Fruit fly (Drosophila melanogaster): ENCODE results near the gene CG4950.

The CG4950 gene

dm6 chr3L:16231857-16232256, 36.1 kb downstream of the CG4950 start, which contains the start of the genes PDCD-5 and MED10:
TSS of gene PDCD-5 (minus strand) at chr3L:16232038.
TSS of gene MED10 (plus strand) at chr3L:16232084.
- TF ChIP-seq CG8478 (optimal IDR thresholded peaks at IDR 0.05) (no peak), Dll (optimal IDR thresholded peaks at IDR 0.05) (no peak), usp (GFP tag; optimal IDR thresholded peaks at IDR 0.05) (no peak), EcR (GFP tag; optimal IDR thresholded peaks at IDR 0.05) (no peak), pan (optimal IDR thresholded peaks at IDR 0.05) (no peak), psq (optimal IDR thresholded peaks at IDR 0.05) (no peak)

DNA sequence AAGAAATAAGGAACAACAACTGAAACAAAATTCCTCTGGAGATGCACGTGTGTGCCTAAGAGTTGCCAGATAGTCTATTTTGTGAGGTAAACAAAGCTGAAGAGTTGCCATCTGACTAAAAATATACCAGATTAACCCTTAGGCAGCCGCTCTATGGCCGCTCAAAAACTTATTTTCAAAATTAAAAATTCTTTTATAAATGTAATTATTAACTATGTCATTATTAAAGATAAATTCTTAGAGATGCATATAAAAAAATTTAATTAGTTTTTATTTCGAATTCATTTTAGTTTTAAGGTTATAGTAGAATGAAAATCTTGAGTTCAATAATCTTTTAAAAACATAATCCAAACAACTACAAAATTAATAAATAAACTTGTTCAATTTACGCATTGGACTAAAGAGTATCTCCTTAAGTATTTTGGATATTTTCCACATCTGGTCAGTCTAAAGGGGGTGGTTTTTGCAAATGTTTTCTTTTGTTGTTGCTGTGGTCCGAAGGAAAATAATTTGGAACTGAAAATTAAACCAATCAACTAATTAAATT, 39.2 kb downstream of the CG4950 start, which contains the start of gene Tmx3:
Tmx3 (plus strand) TSS at position 442 of the 547 bp plus-strand sequence.
- no peak for TF ChIP-seq pan (optimal IDR thresholded peaks at IDR 0.05)
- TF ChIP-seq usp (GFP tag; optimal IDR thresholded peaks at IDR 0.05), result no peak
- TF ChIP-seq Dll (optimal IDR thresholded peaks at IDR 0.05), result no peak
- TF ChIP-seq EcR (GFP tag; optimal IDR thresholded peaks at IDR 0.05), result no peak
- TF ChIP-seq CG8478 (optimal IDR thresholded peaks at IDR 0.05), result no peak
- TF ChIP-seq psq (optimal IDR thresholded peaks at IDR 0.05), result no peak

DNA sequence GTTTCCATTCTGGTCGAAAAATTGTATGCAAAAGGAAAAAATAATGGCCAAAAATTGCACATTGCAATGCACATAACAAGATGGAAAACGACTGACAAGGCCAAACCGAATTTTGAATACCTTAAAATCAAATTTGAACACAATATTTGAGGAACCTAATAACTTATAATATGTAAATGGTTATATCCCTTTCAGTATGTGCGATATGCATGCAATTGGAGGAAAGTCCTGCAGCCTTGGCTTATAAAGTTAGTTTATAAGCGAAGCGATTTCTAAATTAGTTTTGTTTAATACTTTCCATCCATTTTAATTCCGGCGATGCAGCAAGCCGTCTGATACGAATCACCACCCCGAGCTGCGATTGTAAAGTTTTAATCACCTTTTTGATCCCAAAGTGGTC, 42.8 kb downstream of the CG4950 start:
- TF ChIP-seq psq (optimal IDR thresholded peaks at IDR 0.05) (no peak), Dll (optimal IDR thresholded peaks at IDR 0.05) (no peak), CG8478 (optimal IDR thresholded peaks at IDR 0.05) (no peak)

- no peak for TF ChIP-seq usp (GFP tag; optimal IDR thresholded peaks at IDR 0.05)
- TF ChIP-seq pan (optimal IDR thresholded peaks at IDR 0.05), result no peak
- no peak for TF ChIP-seq CG8478 (optimal IDR thresholded peaks at IDR 0.05)
- TF ChIP-seq psq (optimal IDR thresholded peaks at IDR 0.05), result no peak
- TF ChIP-seq Dll (optimal IDR thresholded peaks at IDR 0.05), result no peak
- TF ChIP-seq EcR (GFP tag; optimal IDR thresholded peaks at IDR 0.05), result no peak
Observed at dm6 chr3L:16221800-16222199, 46.2 kb downstream of the CG4950 start.

DNA sequence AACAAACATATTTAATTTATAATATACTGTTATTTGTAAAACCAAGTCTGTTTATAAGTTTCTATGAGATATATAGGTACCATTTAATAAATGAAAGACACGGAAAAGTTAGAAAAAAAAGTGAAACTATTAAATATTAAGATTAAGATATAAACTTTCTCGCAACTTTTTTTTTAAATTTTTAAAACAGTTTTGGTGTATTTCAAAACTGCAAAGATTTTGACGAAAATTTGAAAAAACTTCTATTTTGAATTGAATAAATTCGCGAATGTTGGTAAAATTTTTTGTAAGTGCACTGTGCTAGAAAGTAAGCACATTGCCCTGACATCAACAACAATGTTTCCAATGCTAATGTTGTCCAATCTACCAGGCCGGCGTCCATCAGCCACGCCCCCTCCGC, 46.7 kb downstream of the CG4950 start:
- TF ChIP-seq EcR (GFP tag; optimal IDR thresholded peaks at IDR 0.05), result no peak
- no peak for TF ChIP-seq psq (optimal IDR thresholded peaks at IDR 0.05)
- TF ChIP-seq CG8478 (optimal IDR thresholded peaks at IDR 0.05), result no peak
- TF ChIP-seq usp (GFP tag; optimal IDR thresholded peaks at IDR 0.05), result no peak
- no peak for TF ChIP-seq Dll (optimal IDR thresholded peaks at IDR 0.05)
- no peak for TF ChIP-seq pan (optimal IDR thresholded peaks at IDR 0.05)

DNA sequence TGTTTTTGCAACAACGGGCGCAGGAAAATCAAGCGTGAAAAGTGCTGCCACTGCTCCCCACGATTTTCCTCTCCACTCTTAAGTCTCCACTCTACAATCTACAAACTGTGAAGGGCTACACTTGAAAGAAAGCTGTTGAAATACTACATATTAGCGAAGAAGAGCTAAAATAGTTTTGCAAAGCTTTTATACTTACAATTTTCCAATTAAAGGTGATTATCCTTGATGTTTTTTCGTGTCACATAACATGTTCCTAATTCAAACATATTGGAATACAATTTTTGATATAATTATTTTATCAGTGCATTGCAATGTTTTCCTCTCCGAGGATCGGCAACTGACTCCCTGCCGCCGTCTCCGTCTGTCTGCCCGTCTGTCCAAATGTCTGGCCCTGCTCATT, 50.0 kb downstream of the CG4950 start:
- TF ChIP-seq CG8478 (optimal IDR thresholded peaks at IDR 0.05), result no peak
- no peak for TF ChIP-seq pan (optimal IDR thresholded peaks at IDR 0.05)

- TF ChIP-seq EcR (GFP tag; optimal IDR thresholded peaks at IDR 0.05), result no peak
- no peak for TF ChIP-seq CG8478 (optimal IDR thresholded peaks at IDR 0.05)
- TF ChIP-seq Dll (optimal IDR thresholded peaks at IDR 0.05), result no peak
- no peak for TF ChIP-seq pan (optimal IDR thresholded peaks at IDR 0.05)
- no peak for TF ChIP-seq psq (optimal IDR thresholded peaks at IDR 0.05)
- TF ChIP-seq usp (GFP tag; optimal IDR thresholded peaks at IDR 0.05), result no peak
Observed at dm6 chr3L:16217203-16217602, 50.8 kb downstream of the CG4950 start, which contains the start of gene CG13073. TSS of gene CG13073 (minus strand) at chr3L:16217303.

dm6 chr3L:16215816-16216215, 52.1 kb downstream of the CG4950 start:
- no peak for TF ChIP-seq pan (optimal IDR thresholded peaks at IDR 0.05)
- no peak for TF ChIP-seq CG8478 (optimal IDR thresholded peaks at IDR 0.05)
- no peak for TF ChIP-seq psq (optimal IDR thresholded peaks at IDR 0.05)
- TF ChIP-seq Dll (optimal IDR thresholded peaks at IDR 0.05), result peak; percentile 52

All from whole organism.